Fruit fly (Drosophila melanogaster) whole organism, embryonic: ENCODE data around the gene CG34347.
A peak's percentile ranks its signal among the peaks of the same experiment; 100 is the strongest.

ENCODE experiments used
- BEAF-32 ChIP-seq: fragments of 200-800 bp; sonication (Bioruptor generic); optimal IDR thresholded peaks from 3 replicates; lab custom pipeline; 2017; ENCODE audit warnings: missing biosample characterization, missing genetic modification characterization, mild to moderate bottlenecking, moderate library complexity, missing genetic modification reagents
- CG11456 ChIP-seq: fragments of 200-800 bp; sonication (Bioruptor generic); IDR thresholded peaks from 3 replicates; pipeline ENCODE4 v1.3.6; 2022; ENCODE audit warnings: missing biosample characterization, missing genetic modification characterization
- CG11695 ChIP-seq: fragments of 200-800 bp; sonication (Bioruptor generic); IDR thresholded peaks from 3 replicates; pipeline ENCODE4 v1.3.6; 2022; ENCODE audit warnings: missing biosample characterization, missing genetic modification characterization
- CG12299 ChIP-seq: fragments of 200-800 bp; sonication (Bioruptor generic); optimal IDR thresholded peaks from 2 replicates; lab custom pipeline; 2018; ENCODE audit warnings: missing biosample characterization, mild to moderate bottlenecking, missing genetic modification characterization
- CG13123 ChIP-seq: fragments of 200-800 bp; sonication (Bioruptor generic); optimal IDR thresholded peaks from 2 replicates; lab custom pipeline; 2016; ENCODE audit warnings: missing biosample characterization, missing genetic modification characterization
- CG13424 ChIP-seq: fragments of 200-800 bp; sonication (Bioruptor generic); optimal IDR thresholded peaks from 2 replicates; lab custom pipeline; 2019; ENCODE audit warnings: missing biosample characterization, mild to moderate bottlenecking, missing genetic modification characterization, moderate library complexity
- CG15601 ChIP-seq: fragments of 200-800 bp; sonication (Bioruptor generic); optimal IDR thresholded peaks from 3 replicates; lab custom pipeline; 2019; ENCODE audit warnings: missing biosample characterization, mild to moderate bottlenecking, missing genetic modification characterization, moderate library complexity
- CG16813 ChIP-seq: fragments of 200-800 bp; sonication (Bioruptor generic); IDR thresholded peaks from 3 replicates; pipeline ENCODE4 v1.3.6; 2022; ENCODE audit warnings: missing biosample characterization, missing genetic modification characterization; ENCODE audit not compliant: partially characterized antibody
- CG31365 ChIP-seq: fragments of 200-800 bp; sonication (Bioruptor generic); optimal IDR thresholded peaks from 2 replicates; lab custom pipeline; 2018; ENCODE audit warnings: missing biosample characterization, mild to moderate bottlenecking, missing genetic modification characterization
- CG32767 ChIP-seq: fragments of 200-800 bp; sonication (Bioruptor generic); IDR thresholded peaks from 2 replicates; pipeline ENCODE4 v1.3.6; 2022; ENCODE audit warnings: missing biosample characterization, missing genetic modification characterization
- CG33213 ChIP-seq: fragments of 200-800 bp; sonication (Bioruptor generic); optimal IDR thresholded peaks from 3 replicates; lab custom pipeline; 2016; ENCODE audit warnings: missing biosample characterization, missing genetic modification characterization
- CG4328 ChIP-seq: fragments of 200-800 bp; sonication (Bioruptor generic); optimal IDR thresholded peaks from 3 replicates; lab custom pipeline; 2017; ENCODE audit warnings: missing biosample characterization, missing genetic modification reagents, missing genetic modification characterization
- CG5180 ChIP-seq: fragments of 200-800 bp; sonication (Bioruptor generic); optimal IDR thresholded peaks from 3 replicates; lab custom pipeline; 2017; ENCODE audit warnings: missing biosample characterization, missing genetic modification characterization, mild to moderate bottlenecking, moderate library complexity, missing genetic modification reagents
- CG7928 ChIP-seq: fragments of 200-800 bp; sonication (Bioruptor generic); optimal IDR thresholded peaks from 2 replicates; lab custom pipeline; 2017; ENCODE audit warnings: missing biosample characterization, mild to moderate bottlenecking, missing genetic modification characterization
- CG8359 ChIP-seq: fragments of 200-800 bp; sonication (Bioruptor generic); optimal IDR thresholded peaks from 2 replicates; lab custom pipeline; 2017; ENCODE audit warnings: missing biosample characterization, mild to moderate bottlenecking, missing genetic modification characterization, borderline replicate concordance
- CG8388 ChIP-seq: fragments of 200-800 bp; sonication (Bioruptor generic); optimal IDR thresholded peaks from 2 replicates; lab custom pipeline; 2019; ENCODE audit warnings: missing biosample characterization, mild to moderate bottlenecking, missing genetic modification characterization, moderate library complexity
- CG9727 ChIP-seq: fragments of 200-800 bp; sonication (Bioruptor generic); optimal IDR thresholded peaks from 3 replicates; lab custom pipeline; 2017; ENCODE audit warnings: missing biosample characterization, mild to moderate bottlenecking, missing genetic modification characterization
- CkIIα-i1 ChIP-seq: fragments of 200-800 bp; sonication (Bioruptor generic); IDR thresholded peaks from 2 replicates; pipeline ENCODE4 v1.3.6; 2022; ENCODE audit warnings: missing biosample characterization, missing genetic modification characterization
- Ets65A ChIP-seq: fragments of 200-800 bp; sonication (Bioruptor generic); peaks from one replicate; lab custom pipeline; 2016; ENCODE audit warnings: missing biosample characterization, missing genetic modification characterization
- GATAe ChIP-seq: fragments of 200-800 bp; sonication (Bioruptor generic); conservative IDR thresholded peaks from 2 replicates; pipeline ENCODE4 v1.3.6; 2022; ENCODE audit warnings: missing biosample characterization, missing genetic modification characterization
- HLH54F ChIP-seq: fragments of 200-800 bp; sonication (Bioruptor generic); optimal IDR thresholded peaks from 3 replicates; lab custom pipeline; 2016; ENCODE audit warnings: missing biosample characterization, missing genetic modification characterization
- Med ChIP-seq: fragments of 200-800 bp; sonication (Bioruptor generic); peaks from one replicate; lab custom pipeline; 2016; ENCODE audit warnings: missing biosample characterization, missing genetic modification characterization, mild to moderate bottlenecking, inconsistent platforms, moderate library complexity
- Rx ChIP-seq: fragments of 200-800 bp; sonication (Bioruptor generic); IDR thresholded peaks from 2 replicates; pipeline ENCODE4 v1.3.6; 2022; ENCODE audit warnings: missing biosample characterization, missing genetic modification characterization
- Side ChIP-seq: fragments of 200-800 bp; sonication (Bioruptor generic); optimal IDR thresholded peaks from 2 replicates; lab custom pipeline; 2016; ENCODE audit warnings: missing biosample characterization, missing genetic modification characterization
- Sry-β ChIP-seq: fragments of 200-800 bp; sonication (Bioruptor generic); optimal IDR thresholded peaks from 2 replicates; lab custom pipeline; 2018; ENCODE audit warnings: missing biosample characterization, mild to moderate bottlenecking, missing genetic modification characterization, moderate library complexity
- Usf ChIP-seq: fragments of 200-800 bp; sonication (Bioruptor generic); optimal IDR thresholded peaks from 2 replicates; lab custom pipeline; 2017; ENCODE audit warnings: missing genotype, missing biosample characterization, missing genetic modification characterization
- aop ChIP-seq: fragments of 200-800 bp; sonication (Bioruptor generic); IDR thresholded peaks from 2 replicates; pipeline ENCODE4 v1.3.6; 2022; ENCODE audit warnings: missing biosample characterization, missing genetic modification characterization
- ash1 ChIP-seq: fragments of 200-800 bp; sonication (Bioruptor generic); optimal IDR thresholded peaks from 2 replicates; lab custom pipeline; 2018; ENCODE audit warnings: missing biosample characterization, mild to moderate bottlenecking, missing genetic modification characterization
- bab2 ChIP-seq: fragments of 200-800 bp; sonication (Bioruptor generic); optimal IDR thresholded peaks from 2 replicates; lab custom pipeline; 2016; ENCODE audit warnings: missing biosample characterization, missing genetic modification characterization
- bsh ChIP-seq, 2 experiments: fragments of 200-800 bp; sonication (Bioruptor generic); optimal IDR thresholded peaks; 2 replicates each; lab custom pipeline; 2017 to 2018; ENCODE audit warnings: mild to moderate bottlenecking in 2 of 2, missing biosample characterization in 2 of 2, missing genetic modification characterization in 2 of 2, moderate library complexity in 1 of 2
- chif ChIP-seq, 2 experiments: fragments of 200-800 bp; sonication (Bioruptor generic); optimal IDR thresholded peaks; 3 replicates each; lab custom pipeline; 2016; ENCODE audit warnings: missing biosample characterization in 2 of 2, missing genetic modification characterization in 2 of 2
- chn ChIP-seq: fragments of 200-800 bp; sonication (Bioruptor generic); optimal IDR thresholded peaks from 2 replicates; lab custom pipeline; 2016; ENCODE audit warnings: missing biosample characterization, missing genetic modification characterization
- ci ChIP-seq: fragments of 200-800 bp; sonication (Bioruptor generic); IDR thresholded peaks from 3 replicates; pipeline ENCODE4 v1.3.6; 2022; ENCODE audit warnings: missing biosample characterization, missing genetic modification characterization
- croc ChIP-seq: fragments of 200-800 bp; sonication (Bioruptor generic); conservative IDR thresholded peaks from 3 replicates; pipeline ENCODE4 v1.3.6; 2022; ENCODE audit warnings: missing biosample characterization, missing genetic modification characterization
- dan ChIP-seq: fragments of 200-800 bp; sonication (Bioruptor generic); IDR thresholded peaks from 2 replicates; pipeline ENCODE4 v1.3.6; 2022; ENCODE audit warnings: missing biosample characterization, missing genetic modification characterization
- esg ChIP-seq: fragments of 200-800 bp; sonication (Bioruptor generic); conservative IDR thresholded peaks from 2 replicates; pipeline ENCODE4 v1.3.6; 2022; ENCODE audit warnings: missing biosample characterization, missing genetic modification characterization
- eve ChIP-seq, 2 experiments: fragments of >200 bp; optimal IDR thresholded peaks; 2 replicates each; lab custom pipeline; 2017; ENCODE audit warnings: missing biosample characterization in 2 of 2, missing genetic modification characterization in 2 of 2
- grn ChIP-seq: fragments of 200-800 bp; sonication (Bioruptor generic); optimal IDR thresholded peaks from 3 replicates; lab custom pipeline; 2017; ENCODE audit warnings: missing biosample characterization, missing genetic modification characterization
- kah ChIP-seq: fragments of 200-800 bp; sonication (Bioruptor generic); optimal IDR thresholded peaks from 2 replicates; lab custom pipeline; 2018; ENCODE audit warnings: missing biosample characterization, mild to moderate bottlenecking, missing genetic modification characterization
- maf-S ChIP-seq: fragments of 200-800 bp; sonication (Bioruptor generic); optimal IDR thresholded peaks from 2 replicates; lab custom pipeline; 2016; ENCODE audit warnings: missing biosample characterization, missing genetic modification characterization
- otp ChIP-seq: fragments of 200-800 bp; sonication (Bioruptor generic); IDR thresholded peaks from 3 replicates; pipeline ENCODE4, ENCODE4 v1.3.6; 2022; ENCODE audit warnings: missing biosample characterization, missing genetic modification characterization
- pros ChIP-seq: fragments of 200-800 bp; sonication (Bioruptor generic); optimal IDR thresholded peaks from 3 replicates; lab custom pipeline; 2019; ENCODE audit warnings: missing biosample characterization, mild to moderate bottlenecking, missing genetic modification characterization, moderate library complexity
- shn ChIP-seq: fragments of 200-800 bp; sonication (Bioruptor generic); optimal IDR thresholded peaks from 3 replicates; lab custom pipeline; 2016; ENCODE audit warnings: missing biosample characterization, missing genetic modification characterization
- slou ChIP-seq: fragments of 200-800 bp; sonication (Bioruptor generic); optimal IDR thresholded peaks from 3 replicates; lab custom pipeline; 2016; ENCODE audit warnings: missing biosample characterization, missing genetic modification characterization
- sna ChIP-seq: fragments of 200-800 bp; sonication (Bioruptor generic); IDR thresholded peaks from 2 replicates; pipeline ENCODE4 v1.3.6; 2022; ENCODE audit warnings: missing biosample characterization, missing genetic modification characterization; ENCODE audit not compliant: partially characterized antibody
- ssp ChIP-seq: fragments of 200-800 bp; sonication (Bioruptor generic); IDR thresholded peaks from 2 replicates; pipeline ENCODE4 v1.3.6; 2022; ENCODE audit warnings: missing biosample characterization, missing genetic modification characterization
- tgo ChIP-seq: fragments of 200-800 bp; sonication (Bioruptor generic); IDR thresholded peaks from 3 replicates; pipeline ENCODE4 v1.3.6; 2022; ENCODE audit warnings: missing biosample characterization, missing genetic modification characterization

CG34347 gene

dm6 chr3R:31395222-31395831 is 84.4 kb downstream of the CG34347 start, which contains the start of the genes Ugt35D1 and Gcn2 (continued):
- TF ChIP-seq CG4328 (GFP tag; lab: Kevin White, UChicago) (peak; percentile 40), BEAF-32 (GFP tag; lab: Kevin White, UChicago) (peak; percentile 71), GATAe (GFP tag; lab: Robert Waterston, UW) (no peak), tgo (GFP tag; lab: Robert Waterston, UW) (no peak), ssp (GFP tag; lab: Robert Waterston, UW) (no peak), CkIIα-i1 (GFP tag; lab: Robert Waterston, UW) (no peak), CG5180 (GFP tag; lab: Kevin White, UChicago) (peak; percentile 72), chn (GFP tag; lab: Kevin White, UChicago) (no peak), eve (GFP tag; optimal IDR thresholded peaks at IDR 0.05; lab: Kevin White, UChicago) (no peak), shn (GFP tag; lab: Kevin White, UChicago) (no peak), esg (GFP tag; lab: Robert Waterston, UW) (no peak), CG13424 (tag; lab: Kevin White, UChicago) (no peak), Side (GFP tag; lab: Kevin White, UChicago) (peak; percentile 57), CG15601 (tag; lab: Kevin White, UChicago) (peak; percentile 62), CG33213 (no peak), CG8359 (GFP tag; lab: Kevin White, UChicago) (peak; percentile 20), pros (no peak), aop (GFP tag; lab: Robert Waterston, UW) (no peak), HLH54F (GFP tag; lab: Kevin White, UChicago) (no peak), Med (GFP tag; lab: Kevin White, UChicago) (peak; percentile 93), ash1 (GFP tag; lab: Kevin White, UChicago) (no peak), CG11456 (GFP tag; lab: Robert Waterston, UW) (no peak), CG13123 (GFP tag; lab: Kevin White, UChicago) (no peak), otp (peak; percentile 70; the same call in 2 of the 3 replicates), CG9727 (peak; percentile 77), Ets65A (no peak), croc (GFP tag; lab: Robert Waterston, UW) (no peak), Usf (GFP tag; lab: Kevin White, UChicago) (no peak), Sry-β (GFP tag; lab: Kevin White, UChicago) (peak; percentile 41), kah (GFP tag; lab: Kevin White, UChicago) (peak; percentile 17), maf-S (GFP tag; lab: Kevin White, UChicago) (no peak), grn (GFP tag; lab: Kevin White, UChicago) (no peak), bsh (GFP tag; optimal IDR thresholded peaks at IDR 0.05; lab: Kevin White, UChicago) (peak in 1 of 2 experiments; percentile 50), slou (GFP tag; lab: Kevin White, UChicago) (no peak), CG7928 (GFP tag; lab: Kevin White, UChicago) (no peak), bab2 (GFP tag; lab: Kevin White, UChicago) (peak; percentile 82), CG31365 (tag; lab: Kevin White, UChicago) (no peak), CG8388 (no peak), CG32767 (GFP tag; lab: Robert Waterston, UW) (peak; percentile 58; the same call in 1 of the 2 replicates), Rx (GFP tag; lab: Robert Waterston, UW) (no peak), CG12299 (tag; lab: Kevin White, UChicago) (no peak), dan (GFP tag; lab: Robert Waterston, UW) (no peak), sna (GFP tag; lab: Robert Waterston, UW) (peak; percentile 58; the same call in 1 of the 2 replicates), CG11695 (GFP tag; lab: Robert Waterston, UW) (peak; percentile 54; the same call in 1 of the 3 replicates), CG16813 (GFP tag; lab: Robert Waterston, UW) (peak; percentile 47; the same call in 1 of the 3 replicates), ci (GFP tag; lab: Robert Waterston, UW) (peak; percentile 83), chif (GFP tag; optimal IDR thresholded peaks at IDR 0.05; lab: Kevin White, UChicago) (peak in 1 of 2 experiments; percentile 44)
